Worm (Caenorhabditis elegans) whole organism, L1 larva: ENCODE measurements around the gene Y102A11A.3.
"Not testable (repeated sequence)": the region's sequence is repeated elsewhere in the genome, so short reads cannot be mapped to it uniquely, and the experiment has no call there.

ENCODE experiments used
- Y116A8C.19 ChIP-seq: sonication (generic microtip); optimal IDR thresholded peaks from 2 replicates; lab custom pipeline; 2016; ENCODE audit warnings: missing compliant biosample characterization, missing genetic modification characterization, borderline replicate concordance
- alr-1 ChIP-seq: fragments of 200-800 bp; sonication (Bioruptor generic); optimal IDR thresholded peaks from 2 replicates; lab custom pipeline; 2018; ENCODE audit warnings: borderline replicate concordance, mild to moderate bottlenecking, missing genetic modification characterization, missing compliant biosample characterization
- ama-1 ChIP-seq: fragments of 150-350 bp; optimal IDR thresholded peaks from 2 replicates; lab custom pipeline; 2014
- blmp-1 ChIP-seq: fragments of 150-350 bp; optimal IDR thresholded peaks from 2 replicates; lab custom pipeline; 2014; ENCODE audit warnings: missing biosample characterization, missing genetic modification characterization
- ceh-63 ChIP-seq: fragments of 200-800 bp; sonication (Bioruptor generic); optimal IDR thresholded peaks from 2 replicates; lab custom pipeline; 2018; ENCODE audit warnings: mild to moderate bottlenecking, missing genetic modification characterization, missing compliant biosample characterization
- ceh-90 ChIP-seq: sonication (generic microtip); optimal IDR thresholded peaks from 2 replicates; lab custom pipeline; 2016; ENCODE audit warnings: missing genetic modification characterization, missing compliant biosample characterization
- efl-1 ChIP-seq, 4 experiments: fragments of 150-350 bp; optimal IDR thresholded peaks in 3 of 4; peaks in 1 of 4; 1 replicate in 1 of 4; 2 replicates in 3 of 4; lab custom pipeline; 2014; ENCODE audit warnings: missing biosample characterization in 2 of 4, missing genetic modification characterization in 2 of 4, missing genetic modification reagents in 2 of 4
- egl-27 ChIP-seq, 2 experiments: fragments of 150-350 bp in 1 of 2; sonication (generic microtip); optimal IDR thresholded peaks; 3 replicates each; lab custom pipeline; 2017 to 2018; ENCODE audit warnings: missing biosample characterization in 2 of 2, missing genetic modification characterization in 2 of 2, missing genetic modification reagents in 2 of 2
- elt-2 ChIP-seq: sonication (generic microtip); optimal IDR thresholded peaks from 2 replicates; lab custom pipeline; 2016; ENCODE audit warnings: missing genetic modification characterization, mild to moderate bottlenecking, inconsistent platforms, missing compliant biosample characterization, missing genetic modification reagents
- elt-3 ChIP-seq, 6 experiments: fragments of 150-350 bp in 1 of 6; sonication (generic microtip); optimal IDR thresholded peaks; 2 replicates each; lab custom pipeline; 2017 to 2018; ENCODE audit warnings: missing biosample characterization in 6 of 6, missing genetic modification characterization in 6 of 6, inconsistent platforms in 1 of 6
- fkh-10 ChIP-seq: sonication (generic microtip); optimal IDR thresholded peaks from 2 replicates; lab custom pipeline; 2017; ENCODE audit warnings: missing biosample characterization, missing genetic modification reagents, missing genetic modification characterization
- fos-1 ChIP-seq: fragments of 150-350 bp; optimal IDR thresholded peaks from 2 replicates; lab custom pipeline; 2014; ENCODE audit warnings: missing biosample characterization, missing genetic modification characterization
- lin-15B ChIP-seq: fragments of 150-350 bp; sonication (generic microtip); optimal IDR thresholded peaks from 3 replicates; lab custom pipeline; 2014; ENCODE audit warnings: missing biosample characterization, missing genetic modification characterization
- lir-3 ChIP-seq: sonication (generic microtip); optimal IDR thresholded peaks from 2 replicates; lab custom pipeline; 2016; ENCODE audit warnings: mild to moderate bottlenecking, missing genetic modification characterization, moderate library complexity, missing compliant biosample characterization; ENCODE audit not compliant: poor library complexity
- lsy-2 ChIP-seq, 2 experiments: fragments of 150-350 bp; optimal IDR thresholded peaks; 2 replicates each; lab custom pipeline; 2014; ENCODE audit warnings: missing biosample characterization in 2 of 2, missing genetic modification characterization in 2 of 2
- mdl-1 ChIP-seq, 2 experiments: fragments of 150-350 bp; optimal IDR thresholded peaks; 2 replicates each; lab custom pipeline; 2014 to 2017; ENCODE audit warnings: missing biosample characterization in 2 of 2, missing genetic modification characterization in 2 of 2, inconsistent platforms in 1 of 2
- mep-1 ChIP-seq: fragments of 150-350 bp; optimal IDR thresholded peaks from 2 replicates; lab custom pipeline; 2014; ENCODE audit warnings: missing biosample characterization, missing genetic modification characterization
- nhr-11 ChIP-seq: fragments of 150-350 bp; optimal IDR thresholded peaks from 2 replicates; lab custom pipeline; 2014; ENCODE audit warnings: missing biosample characterization, missing genetic modification characterization
- nhr-19 ChIP-seq: fragments of 200-800 bp; sonication (Bioruptor generic); conservative IDR thresholded peaks from 2 replicates; pipeline ENCODE4 v1.3.6; 2022; ENCODE audit warnings: missing genetic modification characterization, missing compliant biosample characterization
- nhr-237 ChIP-seq: fragments of 150-350 bp; optimal IDR thresholded peaks from 2 replicates; lab custom pipeline; 2014; ENCODE audit warnings: missing biosample characterization, missing genetic modification characterization
- nhr-28 ChIP-seq: fragments of 150-350 bp; optimal IDR thresholded peaks from 2 replicates; lab custom pipeline; 2014; ENCODE audit warnings: missing biosample characterization, missing genetic modification characterization
- nhr-84 ChIP-seq: sonication (generic microtip); optimal IDR thresholded peaks from 2 replicates; lab custom pipeline; 2017; ENCODE audit warnings: missing biosample characterization, missing genetic modification characterization
- nhr-85 ChIP-seq: sonication (generic microtip); peaks from one replicate; lab custom pipeline; 2016; ENCODE audit warnings: missing genetic modification characterization, inconsistent platforms, missing compliant biosample characterization
- tbx-2 ChIP-seq: sonication (generic microtip); optimal IDR thresholded peaks from 2 replicates; lab custom pipeline; 2016; ENCODE audit warnings: missing genetic modification characterization, missing compliant biosample characterization
- unc-130 ChIP-seq: fragments of 150-350 bp; optimal IDR thresholded peaks from 2 replicates; lab custom pipeline; 2017; ENCODE audit warnings: missing biosample characterization, missing genetic modification characterization, inconsistent platforms
- xbp-1 ChIP-seq: sonication (generic microtip); optimal IDR thresholded peaks from 2 replicates; lab custom pipeline; 2016; ENCODE audit warnings: missing genetic modification characterization, missing compliant biosample characterization

Gene Y102A11A.3

ce11 chrX:2025405-2025804 lies 6.5 kb downstream of the Y102A11A.3 start:
- TF ChIP-seq elt-2 (tag; lab: Kevin White, UChicago), result peak; percentile 17

ce11 chrX:2026342-2026741 lies 7.4 kb downstream of the Y102A11A.3 start, which contains the start of gene Y102A11A.2:
TSS of gene Y102A11A.2 (plus strand) at chrX:2026642.
- TF ChIP-seq Y116A8C.19 (tag; lab: Kevin White, UChicago); nhr-237; xbp-1 (tag; lab: Kevin White, UChicago): not testable (repeated sequence)

ce11 chrX:2030871-2031270 lies 11.9 kb downstream of the Y102A11A.3 start:
- TF ChIP-seq ceh-90 (tag; lab: Kevin White, UChicago) (no peak), fkh-10 (GFP tag; lab: Kevin White, UChicago) (no peak), tbx-2 (no peak)
- TF ChIP-seq, all 84 proteins: peak for 0

ce11 chrX:2031414-2031813 lies 12.5 kb downstream of the Y102A11A.3 start, which contains the start of gene Y102A11A.5:
TSS of gene Y102A11A.5 (minus strand) at chrX:2031588.
- TF ChIP-seq lir-3 (tag; lab: Kevin White, UChicago), result no peak
- no peak for TF ChIP-seq nhr-19 (GFP tag; lab: Robert Waterston, UW)
- TF ChIP-seq nhr-85 (tag; lab: Kevin White, UChicago), result peak; percentile 7
- TF ChIP-seq elt-3 (tag; optimal IDR thresholded peaks at IDR 0.05; lab: Kevin White, UChicago), result peak in 1 of 6 experiments; percentile 17
- TF ChIP-seq blmp-1, result peak; percentile 96
- no peak for TF ChIP-seq nhr-11 (tag; lab: Kevin White, UChicago)
- no peak for TF ChIP-seq unc-130 (tag; lab: Kevin White, UChicago)
- no peak for TF ChIP-seq fos-1 (tag; lab: Kevin White, UChicago)
- TF ChIP-seq, all 84 proteins: peak for 3

ce11 chrX:2035172-2035571 lies 16.2 kb downstream of the Y102A11A.3 start, which contains the start of gene ergi-1:
TSS of gene ergi-1 (minus strand) at chrX:2035272.
- TF ChIP-seq elt-3 (tag; optimal IDR thresholded peaks at IDR 0.05; lab: Kevin White, UChicago), result no peak
- TF ChIP-seq efl-1 (optimal IDR thresholded peaks at IDR 0.05; lab: Kevin White, UChicago), result no peak
- TF ChIP-seq efl-1 (GFP tag; optimal IDR thresholded peaks at IDR 0.05 in 1 of 2; lab: Kevin White, UChicago), result peak in 1 of 2 experiments; percentile 26
- no peak for TF ChIP-seq nhr-84 (tag; lab: Kevin White, UChicago)
- TF ChIP-seq unc-130 (tag; lab: Kevin White, UChicago), result no peak

ce11 chrX:2039358-2039757 lies 20.4 kb downstream of the Y102A11A.3 start, which contains the start of gene smex-2:
TSS of gene smex-2 (minus strand) at chrX:2039458.
- no peak for TF ChIP-seq mdl-1 (tag; optimal IDR thresholded peaks at IDR 0.05; lab: Kevin White, UChicago)
- TF ChIP-seq xbp-1 (tag; lab: Kevin White, UChicago), result no peak
- TF ChIP-seq lsy-2 (tag; optimal IDR thresholded peaks at IDR 0.05; lab: Kevin White, UChicago), result no peak
- no peak for TF ChIP-seq nhr-28 (tag; lab: Kevin White, UChicago)

- TF ChIP-seq elt-2 (tag; lab: Kevin White, UChicago) (no peak), egl-27 (tag; optimal IDR thresholded peaks at IDR 0.05; lab: Kevin White, UChicago) (no peak), mep-1 (tag; lab: Kevin White, UChicago) (no peak), ceh-63 (GFP tag; lab: Kevin White, UChicago) (no peak), lin-15B (tag; lab: Kevin White, UChicago) (no peak), nhr-85 (tag; lab: Kevin White, UChicago) (peak; percentile 46), nhr-19 (GFP tag; lab: Robert Waterston, UW) (no peak), blmp-1 (peak; percentile 84), alr-1 (tag; lab: Kevin White, UChicago) (no peak), unc-130 (tag; lab: Kevin White, UChicago) (no peak), ama-1 (lab: Kevin White, UChicago) (no peak)
- TF ChIP-seq, all 84 proteins: peak for 2
Measured at ce11 chrX:2040877-2041276, 21.9 kb downstream of the Y102A11A.3 start.
